Fruit fly (Drosophila melanogaster) S2 (cell line): ENCODE measurements around the gene Flad1.

Experiments used
- CG8478 ChIP-seq: fragments of >200 bp; optimal IDR thresholded peaks from 2 replicates; lab custom pipeline; 2018
- CTCF ChIP-seq, 2 experiments: fragments of >200 bp; optimal IDR thresholded peaks; 2 replicates each; lab custom pipeline; 2018

dm6 chrX:12947670-12948069, 44.4 kb upstream of the Flad1 start:
- TF ChIP-seq CG8478 (lab: Kevin White, UChicago), result no peak
- TF ChIP-seq CTCF (optimal IDR thresholded peaks at IDR 0.05; lab: Kevin White, UChicago), result no peak
